Fruit fly (Drosophila melanogaster): ENCODE data around the gene kst.

Gene kst

DNA sequence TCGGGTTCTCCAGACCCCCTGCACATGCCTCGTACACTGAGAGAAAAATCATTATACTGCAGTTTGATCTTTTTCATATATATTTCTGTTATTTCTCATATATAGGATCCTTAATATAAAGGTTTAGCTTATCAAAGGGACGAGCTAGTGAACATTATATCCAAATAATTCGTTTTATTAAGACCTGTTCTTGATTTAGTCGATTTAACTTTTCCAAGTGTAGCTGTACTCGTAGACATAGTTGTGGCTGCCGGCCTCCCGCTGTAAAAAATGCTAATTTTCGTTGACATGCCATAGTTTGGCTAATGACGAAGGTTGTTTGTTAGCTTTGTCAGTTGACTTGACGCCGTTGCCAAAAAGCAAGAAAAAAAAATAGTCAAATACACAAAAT lies 45.8 kb downstream of the kst start (continued):
- TF ChIP-seq CG1832 (GFP tag; optimal IDR thresholded peaks at IDR 0.05), result no peak
- peak; percentile 64 for TF ChIP-seq wor (GFP tag; IDR thresholded peaks at IDR 0.05)
- no peak for TF ChIP-seq mld (GFP tag; IDR thresholded peaks at IDR 0.05; ENCODE audit: partially characterized antibody)
- TF ChIP-seq CG9437 (GFP tag; optimal IDR thresholded peaks at IDR 0.05), result peak; percentile 69
- peak; percentile 90 for TF ChIP-seq CG9932 (GFP tag; IDR thresholded peaks at IDR 0.05)
- TF ChIP-seq CG3995 (GFP tag; optimal IDR thresholded peaks at IDR 0.05), result peak; percentile 34
- TF ChIP-seq cwo (GFP tag; optimal IDR thresholded peaks at IDR 0.05), result peak; percentile 74
- TF ChIP-seq CG16779 (GFP tag; IDR thresholded peaks at IDR 0.05), result peak; percentile 43; the same call in 1 of the 2 replicates
- TF ChIP-seq Jarid2 (GFP tag; optimal IDR thresholded peaks at IDR 0.05), result peak; percentile 22
- TF ChIP-seq CG4328 (GFP tag; optimal IDR thresholded peaks at IDR 0.05), result peak; percentile 25
- TF ChIP-seq yki (optimal IDR thresholded peaks at IDR 0.05), result no peak
- TF ChIP-seq fd3F (GFP tag; optimal IDR thresholded peaks at IDR 0.05), result peak; percentile 84
- TF ChIP-seq Fer1 (GFP tag; optimal IDR thresholded peaks at IDR 0.05), result peak; percentile 84
- TF ChIP-seq CG32532 (GFP tag; IDR thresholded peaks at IDR 0.05), result peak; percentile 93
- peak; percentile 71 for TF ChIP-seq twi (tag; optimal IDR thresholded peaks at IDR 0.05)
- TF ChIP-seq cad (GFP tag; optimal IDR thresholded peaks at IDR 0.05), result no peak
- peak; percentile 77 for TF ChIP-seq CG10209 (GFP tag; optimal IDR thresholded peaks at IDR 0.05)
- TF ChIP-seq NC2β (GFP tag; optimal IDR thresholded peaks at IDR 0.05), result peak; percentile 74
- TF ChIP-seq CG11247 (GFP tag; IDR thresholded peaks at IDR 0.05), result peak; percentile 78
- TF ChIP-seq CG6654 (GFP tag; optimal IDR thresholded peaks at IDR 0.05), result peak; percentile 62
- peak; percentile 61 for TF ChIP-seq Bdp1 (GFP tag; optimal IDR thresholded peaks at IDR 0.05)
- peak; percentile 65 for TF ChIP-seq jing (GFP tag; optimal IDR thresholded peaks at IDR 0.05)
- peak; percentile 79 for TF ChIP-seq CG18764 (GFP tag; optimal IDR thresholded peaks at IDR 0.05)
- no peak for TF ChIP-seq nerfin-2 (GFP tag; IDR thresholded peaks at IDR 0.05; ENCODE audit: partially characterized antibody)
- peak; percentile 16 for TF ChIP-seq CG34376 (GFP tag; optimal IDR thresholded peaks at IDR 0.05)
- peak; percentile 89 for TF ChIP-seq CG8924 (tag; optimal IDR thresholded peaks at IDR 0.05)
- TF ChIP-seq CG4404 (GFP tag; IDR thresholded peaks at IDR 0.05), result peak; percentile 79
- TF ChIP-seq Sin3A (optimal IDR thresholded peaks at IDR 0.05), result no peak
- TF ChIP-seq NK7.1 (GFP tag; optimal IDR thresholded peaks at IDR 0.05), result peak; percentile 60
- peak; percentile 81 for TF ChIP-seq HHEX (GFP tag; optimal IDR thresholded peaks at IDR 0.05)
- TF ChIP-seq hbn (GFP tag; IDR thresholded peaks at IDR 0.05; ENCODE audit: partially characterized antibody), result no peak
- peak; percentile 78 for TF ChIP-seq CG10462 (GFP tag; optimal IDR thresholded peaks at IDR 0.05)
- TF ChIP-seq Oaz (GFP tag; IDR thresholded peaks at IDR 0.05), result peak; percentile 77
- TF ChIP-seq org-1 (GFP tag; optimal IDR thresholded peaks at IDR 0.05), result peak; percentile 79
- peak; percentile 45 for TF ChIP-seq ac (GFP tag; optimal IDR thresholded peaks at IDR 0.05)
- TF ChIP-seq Asciz (GFP tag; optimal IDR thresholded peaks at IDR 0.05), result peak; percentile 74
- peak; percentile 81 for TF ChIP-seq Six4 (GFP tag; optimal IDR thresholded peaks at IDR 0.05)
- peak; percentile 62 for TF ChIP-seq ro (GFP tag; IDR thresholded peaks at IDR 0.05)
- TF ChIP-seq CG11093 (GFP tag; IDR thresholded peaks at IDR 0.05), result peak; percentile 66; the same call in 2 of the 3 replicates
- no peak for TF ChIP-seq inv (GFP tag; IDR thresholded peaks at IDR 0.05; ENCODE audit: partially characterized antibody)
- TF ChIP-seq emc (GFP tag; optimal IDR thresholded peaks at IDR 0.05), result peak; percentile 41
- no peak for TF ChIP-seq CG6791 (GFP tag; IDR thresholded peaks at IDR 0.05; ENCODE audit: partially characterized antibody)
- TF ChIP-seq psq (GFP tag; optimal IDR thresholded peaks at IDR 0.05), result peak; percentile 41
- TF ChIP-seq bowl (GFP tag; IDR thresholded peaks at IDR 0.05), result 0 out of 2 replicates have a peak, but pooled peaks have one; percentile 46
- peak; percentile 83 for TF ChIP-seq pho (GFP tag; optimal IDR thresholded peaks at IDR 0.05)
- TF ChIP-seq CG10565 (GFP tag; optimal IDR thresholded peaks at IDR 0.05), result no peak
- TF ChIP-seq CG3065 (GFP tag; optimal IDR thresholded peaks at IDR 0.05), result peak; percentile 69
- peak; percentile 77 for TF ChIP-seq ems (GFP tag; optimal IDR thresholded peaks at IDR 0.05)
- peak; percentile 24 for TF ChIP-seq Sry-β (GFP tag; optimal IDR thresholded peaks at IDR 0.05)
- peak; percentile 81 for TF ChIP-seq CG11456 (GFP tag; IDR thresholded peaks at IDR 0.05)
- no peak for TF ChIP-seq CG7963 (GFP tag; IDR thresholded peaks at IDR 0.05; ENCODE audit: partially characterized antibody)
